Fruit fly (Drosophila melanogaster): Measurements from ENCODE around the gene CG44215.

The CG44215 gene

dm6 chr3R:14122347-14122812, 31.9 kb downstream of the CG44215 start, which contains the start of the genes Abi and twf (continued):
- TF ChIP-seq CG9609 (GFP tag; optimal IDR thresholded peaks at IDR 0.05), result peak; percentile 45
- TF ChIP-seq CG7372 (GFP tag; IDR thresholded peaks at IDR 0.05), result peak; percentile 55
- TF ChIP-seq tx (GFP tag; optimal IDR thresholded peaks at IDR 0.05), result peak; percentile 60
- TF ChIP-seq fd3F (GFP tag; optimal IDR thresholded peaks at IDR 0.05), result peak; percentile 15
- TF ChIP-seq Adf1 (GFP tag; IDR thresholded peaks at IDR 0.05), result peak; percentile 78
- TF ChIP-seq Hmx (GFP tag; optimal IDR thresholded peaks at IDR 0.05), result peak; percentile 38
- TF ChIP-seq ac (GFP tag; optimal IDR thresholded peaks at IDR 0.05), result no peak
- TF ChIP-seq Ets97D (GFP tag; optimal IDR thresholded peaks at IDR 0.05), result peak; percentile 63
- TF ChIP-seq sob (GFP tag; IDR thresholded peaks at IDR 0.05), result peak; percentile 80
- TF ChIP-seq Gug (GFP tag; IDR thresholded peaks at IDR 0.05), result peak; percentile 18; the same call in 1 of the 4 replicates
- no peak for TF ChIP-seq Dip2 (GFP tag; IDR thresholded peaks at IDR 0.05)
- TF ChIP-seq bsh (GFP tag; optimal IDR thresholded peaks at IDR 0.05), result peak in 1 of 2 experiments; percentile 62
- TF ChIP-seq ftz-f1 (GFP tag; optimal IDR thresholded peaks at IDR 0.05), result no peak
- TF ChIP-seq tll (GFP tag; optimal IDR thresholded peaks at IDR 0.05), result no peak
- TF ChIP-seq ap (GFP tag; IDR thresholded peaks at IDR 0.05), result 0 out of 2 replicates have a peak, but pooled peaks have one; percentile 25
- peak; percentile 52 for TF ChIP-seq H2.0 (GFP tag; IDR thresholded peaks at IDR 0.05)
- peak; percentile 64 for TF ChIP-seq NfI (GFP tag; optimal IDR thresholded peaks at IDR 0.05)
- no peak for TF ChIP-seq CG17912 (GFP tag; optimal IDR thresholded peaks at IDR 0.05)
- no peak for TF ChIP-seq h (optimal IDR thresholded peaks at IDR 0.05)
- peak; percentile 64 for TF ChIP-seq Sin3A (optimal IDR thresholded peaks at IDR 0.05)
- TF ChIP-seq Oli (tag; optimal IDR thresholded peaks at IDR 0.05), result peak; percentile 47
- TF ChIP-seq CG1603 (tag; optimal IDR thresholded peaks at IDR 0.05), result no peak
- TF ChIP-seq CG9932 (GFP tag; IDR thresholded peaks at IDR 0.05), result peak; percentile 81
- peak; percentile 25 for TF ChIP-seq nerfin-1 (tag; optimal IDR thresholded peaks at IDR 0.05)
- TF ChIP-seq CG3847 (GFP tag; IDR thresholded peaks at IDR 0.05), result peak; percentile 79
- peak; percentile 74 for TF ChIP-seq CG10654 (GFP tag; optimal IDR thresholded peaks at IDR 0.05)
- no peak for TF ChIP-seq CG1792 (GFP tag; optimal IDR thresholded peaks at IDR 0.05)
- TF ChIP-seq CG7963 (GFP tag; IDR thresholded peaks at IDR 0.05; ENCODE audit: partially characterized antibody), result no peak
- no peak for TF ChIP-seq nau (GFP tag; optimal IDR thresholded peaks at IDR 0.05)
- TF ChIP-seq Doc2 (GFP tag; IDR thresholded peaks at IDR 0.05), result no peak
- TF ChIP-seq pan (optimal IDR thresholded peaks at IDR 0.05), result no peak
- peak in 1 of 2 experiments; percentile 77 for TF ChIP-seq pan (GFP tag; optimal IDR thresholded peaks at IDR 0.05 in 1 of 2, IDR thresholded peaks at IDR 0.05 in 1 of 2)
- peak; percentile 86 for TF ChIP-seq CG14710 (tag; optimal IDR thresholded peaks at IDR 0.05)
- TF ChIP-seq twi (tag; optimal IDR thresholded peaks at IDR 0.05), result no peak
- TF ChIP-seq CG9876 (GFP tag; optimal IDR thresholded peaks at IDR 0.05), result no peak
- 0 out of 2 replicates have a peak, but pooled peaks have one; percentile 37 for TF ChIP-seq rib (GFP tag; IDR thresholded peaks at IDR 0.05)
- peak; percentile 58 for TF ChIP-seq Mad (GFP tag; optimal IDR thresholded peaks at IDR 0.05)
- peak; percentile 80 for TF ChIP-seq Ets65A (GFP tag)
- no peak for TF ChIP-seq CG5180 (GFP tag; optimal IDR thresholded peaks at IDR 0.05)
- TF ChIP-seq ssp (GFP tag; IDR thresholded peaks at IDR 0.05), result peak; percentile 45
- TF ChIP-seq Meics (GFP tag; optimal IDR thresholded peaks at IDR 0.05), result peak; percentile 60
- peak; percentile 11 for TF ChIP-seq CG3838 (GFP tag; optimal IDR thresholded peaks at IDR 0.05)
- TF ChIP-seq abd-A (tag; optimal IDR thresholded peaks at IDR 0.05), result no peak
- TF ChIP-seq Mrtf (GFP tag; IDR thresholded peaks at IDR 0.05), result no peak
- TF ChIP-seq Sry-β (GFP tag; optimal IDR thresholded peaks at IDR 0.05), result peak; percentile 89
- TF ChIP-seq Fer3 (tag; optimal IDR thresholded peaks at IDR 0.05), result peak; percentile 62
- TF ChIP-seq danr (GFP tag; IDR thresholded peaks at IDR 0.05), result no peak
- peak; percentile 80 for TF ChIP-seq CG8290 (GFP tag; optimal IDR thresholded peaks at IDR 0.05)
- TF ChIP-seq CG8290 (tag; optimal IDR thresholded peaks at IDR 0.05), result peak in 1 of 2 experiments; percentile 38
- peak; percentile 79 for TF ChIP-seq Xbp1 (GFP tag; optimal IDR thresholded peaks at IDR 0.05)
- TF ChIP-seq cad (GFP tag; optimal IDR thresholded peaks at IDR 0.05), result no peak
- peak; percentile 53 for TF ChIP-seq NC2β (GFP tag; optimal IDR thresholded peaks at IDR 0.05)
- no peak for TF ChIP-seq CG17612 (GFP tag; IDR thresholded peaks at IDR 0.05)

All from whole organism, embryonic.